Fruit fly (Drosophila melanogaster): ENCODE results near the gene mei-217.

The mei-217 gene

dm6 chrX:17123545-17124203 is 19.1 kb downstream of the mei-217 start (continued):
- TF ChIP-seq CG3847 (GFP tag; IDR thresholded peaks at IDR 0.05) (peak; percentile 71), MESR4 (GFP tag; optimal IDR thresholded peaks at IDR 0.05) (no peak), hkb (optimal IDR thresholded peaks at IDR 0.05) (no peak), hkb (GFP tag; IDR thresholded peaks at IDR 0.05) (peak; percentile 79), CG18619 (GFP tag; optimal IDR thresholded peaks at IDR 0.05) (peak; percentile 63), CG8290 (GFP tag; optimal IDR thresholded peaks at IDR 0.05) (no peak), CG8290 (tag; optimal IDR thresholded peaks at IDR 0.05) (peak in 1 of 2 experiments; percentile 86), CG32772 (GFP tag; IDR thresholded peaks at IDR 0.05) (peak; percentile 72), Aef1 (GFP tag; IDR thresholded peaks at IDR 0.05) (peak; percentile 42; the same call in 2 of the 3 replicates), CG10654 (GFP tag; optimal IDR thresholded peaks at IDR 0.05) (peak; percentile 27), fd96Cb (tag; optimal IDR thresholded peaks at IDR 0.05) (peak; percentile 74), z (GFP tag; IDR thresholded peaks at IDR 0.05) (no peak), CG15479 (GFP tag; optimal IDR thresholded peaks at IDR 0.05) (no peak), CG2875 (GFP tag; optimal IDR thresholded peaks at IDR 0.05) (peak; percentile 41), shn (GFP tag; optimal IDR thresholded peaks at IDR 0.05) (peak; percentile 45), zfh2 (GFP tag; optimal IDR thresholded peaks at IDR 0.05) (peak; percentile 13), Lhr (GFP tag; optimal IDR thresholded peaks at IDR 0.05) (peak; percentile 10), Vsx1 (GFP tag; optimal IDR thresholded peaks at IDR 0.05) (no peak), E2f2 (GFP tag; IDR thresholded peaks at IDR 0.05) (0 out of 2 replicates have a peak, but pooled peaks have one; percentile 40), CG10959 (GFP tag; IDR thresholded peaks at IDR 0.05) (no peak), TFAM (GFP tag; optimal IDR thresholded peaks at IDR 0.05) (peak; percentile 0), CG7556 (GFP tag; optimal IDR thresholded peaks at IDR 0.05) (peak; percentile 70), Hand (GFP tag; optimal IDR thresholded peaks at IDR 0.05) (peak; percentile 35), ATbp (GFP tag; optimal IDR thresholded peaks at IDR 0.05) (peak; percentile 47), CG11723 (GFP tag; optimal IDR thresholded peaks at IDR 0.05) (peak; percentile 44), fu2 (GFP tag; optimal IDR thresholded peaks at IDR 0.05) (no peak), Sin3A (optimal IDR thresholded peaks at IDR 0.05) (no peak), zen (tag; optimal IDR thresholded peaks at IDR 0.05) (peak; percentile 48), ro (GFP tag; IDR thresholded peaks at IDR 0.05) (peak; percentile 21; the same call in 1 of the 2 replicates), CG7271 (tag; optimal IDR thresholded peaks at IDR 0.05) (no peak), CG6791 (GFP tag; IDR thresholded peaks at IDR 0.05; ENCODE audit: partially characterized antibody) (no peak), CG11085 (GFP tag; IDR thresholded peaks at IDR 0.05) (0 out of 2 replicates have a peak, but pooled peaks have one; percentile 37), bcd (GFP tag; optimal IDR thresholded peaks at IDR 0.05) (peak; percentile 64), odd (GFP tag; optimal IDR thresholded peaks at IDR 0.05) (peak; percentile 47), CG12219 (GFP tag; optimal IDR thresholded peaks at IDR 0.05) (peak; percentile 63), tgo (GFP tag; IDR thresholded peaks at IDR 0.05) (peak; percentile 58; the same call in 2 of the 3 replicates), nom (GFP tag; optimal IDR thresholded peaks at IDR 0.05) (no peak), unc-4 (GFP tag; IDR thresholded peaks at IDR 0.05; ENCODE audit: partially characterized antibody) (no peak), gsb-n (tag; optimal IDR thresholded peaks at IDR 0.05) (peak; percentile 62), Ada2b (GFP tag; IDR thresholded peaks at IDR 0.05) (peak; percentile 70), CG17328 (GFP tag; IDR thresholded peaks at IDR 0.05) (peak; percentile 69), pan (optimal IDR thresholded peaks at IDR 0.05) (no peak), pan (GFP tag; optimal IDR thresholded peaks at IDR 0.05 in 1 of 2, IDR thresholded peaks at IDR 0.05 in 1 of 2) (peak in 1 of 2 experiments; percentile 78), CG32767 (GFP tag; IDR thresholded peaks at IDR 0.05) (peak; percentile 73), Neu2 (GFP tag; optimal IDR thresholded peaks at IDR 0.05; ENCODE audit: borderline replicate concordance) (no peak), Doc2 (GFP tag; IDR thresholded peaks at IDR 0.05) (no peak), CG1529 (GFP tag; optimal IDR thresholded peaks at IDR 0.05) (peak; percentile 58), sob (GFP tag; IDR thresholded peaks at IDR 0.05) (peak; percentile 82), Gsc (GFP tag; IDR thresholded peaks at IDR 0.05) (no peak), CG3995 (GFP tag; optimal IDR thresholded peaks at IDR 0.05) (peak; percentile 16), ato (GFP tag; IDR thresholded peaks at IDR 0.05; ENCODE audit: partially characterized antibody) (no peak)
